Fruit fly (Drosophila melanogaster) whole organism, embryonic: Measurements from ENCODE around the gene CG11980.

Experiments used
- Ada2b ChIP-seq: fragments of 200-800 bp; sonication (Bioruptor generic); IDR thresholded peaks from 2 replicates; pipeline ENCODE4 v1.3.6; 2022; ENCODE audit warnings: missing biosample characterization, missing genetic modification characterization
- CG11723 ChIP-seq: fragments of 200-800 bp; sonication (Bioruptor generic); optimal IDR thresholded peaks from 2 replicates; lab custom pipeline; 2017; ENCODE audit warnings: missing biosample characterization, mild to moderate bottlenecking, missing genetic modification characterization
- CG12744 ChIP-seq: fragments of 200-800 bp; sonication (Bioruptor generic); optimal IDR thresholded peaks from 2 replicates; lab custom pipeline; 2016; ENCODE audit warnings: missing biosample characterization, missing genetic modification characterization
- CG13624 ChIP-seq: fragments of 200-800 bp; sonication (Bioruptor generic); optimal IDR thresholded peaks from 2 replicates; lab custom pipeline; 2016; ENCODE audit warnings: missing biosample characterization, missing genetic modification characterization
- CG14965 ChIP-seq: fragments of 200-800 bp; sonication (Bioruptor generic); optimal IDR thresholded peaks from 2 replicates; lab custom pipeline; 2016; ENCODE audit warnings: missing biosample characterization, missing genetic modification characterization, borderline replicate concordance
- CG17829 ChIP-seq: fragments of 200-800 bp; optimal IDR thresholded peaks from 2 replicates; lab custom pipeline; 2019; ENCODE audit warnings: missing biosample characterization, mild to moderate bottlenecking, missing genetic modification characterization, moderate library complexity
- CG2120 ChIP-seq: fragments of 200-800 bp; sonication (Bioruptor generic); optimal IDR thresholded peaks from 3 replicates; lab custom pipeline; 2016; ENCODE audit warnings: missing biosample characterization, missing genetic modification characterization
- CG3847 ChIP-seq: fragments of 200-800 bp; sonication (Bioruptor generic); IDR thresholded peaks from 2 replicates; pipeline ENCODE4 v1.3.6; 2022; ENCODE audit warnings: missing biosample characterization, missing genetic modification characterization
- CG4360 ChIP-seq: fragments of 200-800 bp; sonication (Bioruptor generic); IDR thresholded peaks from 2 replicates; pipeline ENCODE4 v1.3.6; 2022; ENCODE audit warnings: missing biosample characterization, missing genetic modification characterization
- CG6813 ChIP-seq: fragments of 200-800 bp; sonication (Bioruptor generic); optimal IDR thresholded peaks from 2 replicates; lab custom pipeline; 2017; ENCODE audit warnings: missing biosample characterization, missing genetic modification characterization, mild to moderate bottlenecking, moderate library complexity, missing genetic modification reagents
- CG7556 ChIP-seq: fragments of 200-800 bp; sonication (Bioruptor generic); optimal IDR thresholded peaks from 2 replicates; lab custom pipeline; 2017; ENCODE audit warnings: missing biosample characterization, mild to moderate bottlenecking, missing genetic modification characterization
- CG8359 ChIP-seq: fragments of 200-800 bp; sonication (Bioruptor generic); optimal IDR thresholded peaks from 2 replicates; lab custom pipeline; 2017; ENCODE audit warnings: missing biosample characterization, mild to moderate bottlenecking, missing genetic modification characterization, borderline replicate concordance
- D ChIP-seq, 2 experiments: fragments of 200-800 bp in 1 of 2; fragments of >200 bp in 1 of 2; sonication (Bioruptor generic) in 1 of 2; optimal IDR thresholded peaks; 2 replicates in 1 of 2; 3 replicates in 1 of 2; lab custom pipeline; 2017; ENCODE audit warnings: mild to moderate bottlenecking in 1 of 2, missing biosample characterization in 1 of 2, missing genetic modification characterization in 1 of 2, missing genetic modification reagents in 1 of 2
- D19B ChIP-seq: fragments of 200-800 bp; sonication (Bioruptor generic); optimal IDR thresholded peaks from 2 replicates; lab custom pipeline; 2017; ENCODE audit warnings: missing biosample characterization, mild to moderate bottlenecking, missing genetic modification characterization
- Deaf1 ChIP-seq: fragments of 200-800 bp; optimal IDR thresholded peaks from 3 replicates; lab custom pipeline; 2019; ENCODE audit warnings: missing biosample characterization, mild to moderate bottlenecking, missing genetic modification characterization, moderate library complexity
- Drgx ChIP-seq: fragments of 200-800 bp; sonication (Bioruptor generic); IDR thresholded peaks from 2 replicates; pipeline ENCODE4 v1.3.6; 2022; ENCODE audit warnings: missing biosample characterization, missing genetic modification characterization
- Elba2 ChIP-seq: fragments of 200-800 bp; sonication (Bioruptor generic); optimal IDR thresholded peaks from 3 replicates; lab custom pipeline; 2016; ENCODE audit warnings: missing biosample characterization, missing genetic modification characterization
- Ets65A ChIP-seq: fragments of 200-800 bp; sonication (Bioruptor generic); peaks from one replicate; lab custom pipeline; 2016; ENCODE audit warnings: missing biosample characterization, missing genetic modification characterization
- Fer2 ChIP-seq: fragments of 200-800 bp; sonication (Bioruptor generic); optimal IDR thresholded peaks from 2 replicates; lab custom pipeline; 2018; ENCODE audit warnings: missing biosample characterization, mild to moderate bottlenecking, missing genetic modification characterization, moderate library complexity
- HLH54F ChIP-seq: fragments of 200-800 bp; sonication (Bioruptor generic); optimal IDR thresholded peaks from 3 replicates; lab custom pipeline; 2016; ENCODE audit warnings: missing biosample characterization, missing genetic modification characterization
- HLHmδ ChIP-seq: fragments of 200-800 bp; sonication (Bioruptor generic); optimal IDR thresholded peaks from 2 replicates; lab custom pipeline; 2018; ENCODE audit warnings: missing biosample characterization, mild to moderate bottlenecking, missing genetic modification characterization, moderate library complexity
- HmgZ ChIP-seq: fragments of 200-800 bp; sonication (Bioruptor generic); optimal IDR thresholded peaks from 2 replicates; lab custom pipeline; 2018; ENCODE audit warnings: missing biosample characterization, mild to moderate bottlenecking, missing genetic modification characterization
- MBD-R2 ChIP-seq: fragments of 200-800 bp; sonication (Bioruptor generic); IDR thresholded peaks from 2 replicates; pipeline ENCODE4 v1.3.6; 2022; ENCODE audit warnings: missing biosample characterization, missing genetic modification characterization
- Med ChIP-seq: fragments of 200-800 bp; sonication (Bioruptor generic); peaks from one replicate; lab custom pipeline; 2016; ENCODE audit warnings: missing biosample characterization, missing genetic modification characterization, mild to moderate bottlenecking, inconsistent platforms, moderate library complexity
- Oli ChIP-seq: fragments of 200-800 bp; sonication (Bioruptor generic); optimal IDR thresholded peaks from 2 replicates; lab custom pipeline; 2018; ENCODE audit warnings: missing biosample characterization, mild to moderate bottlenecking, missing genetic modification characterization, moderate library complexity
- Stat92E ChIP-seq, 3 experiments: fragments of >200 bp in 2 of 3; fragments of 200-800 bp in 1 of 3; sonication (Bioruptor generic) in 1 of 3; optimal IDR thresholded peaks; 2 replicates each; lab custom pipeline; 2017 to 2019; ENCODE audit warnings: missing biosample characterization in 3 of 3, missing genetic modification characterization in 3 of 3, mild to moderate bottlenecking in 1 of 3, moderate library complexity in 1 of 3
- TFAM ChIP-seq: fragments of 200-800 bp; sonication (Bioruptor generic); optimal IDR thresholded peaks from 2 replicates; lab custom pipeline; 2017; ENCODE audit warnings: missing biosample characterization, missing genetic modification characterization, inconsistent platforms
- YL-1 ChIP-seq: fragments of 200-800 bp; sonication (Bioruptor generic); optimal IDR thresholded peaks from 3 replicates; lab custom pipeline; 2017; ENCODE audit warnings: missing biosample characterization, mild to moderate bottlenecking, missing genetic modification characterization
- ato ChIP-seq: fragments of 200-800 bp; sonication (Bioruptor generic); IDR thresholded peaks from 2 replicates; pipeline ENCODE4 v1.3.6; 2022; ENCODE audit warnings: missing biosample characterization, missing genetic modification characterization; ENCODE audit not compliant: partially characterized antibody
- cato ChIP-seq: fragments of 200-800 bp; sonication (Bioruptor generic); optimal IDR thresholded peaks from 2 replicates; lab custom pipeline; 2016; ENCODE audit warnings: missing biosample characterization, missing genetic modification characterization, borderline replicate concordance
- ewg ChIP-seq: fragments of 200-800 bp; sonication (Bioruptor generic); optimal IDR thresholded peaks from 3 replicates; lab custom pipeline; 2017; ENCODE audit warnings: mild to moderate bottlenecking, missing biosample characterization, missing genetic modification reagents, missing genetic modification characterization
- exex ChIP-seq: fragments of 200-800 bp; sonication (Bioruptor generic); optimal IDR thresholded peaks from 4 replicates; lab custom pipeline; 2018; ENCODE audit warnings: missing biosample characterization, mild to moderate bottlenecking, missing genetic modification characterization, moderate library complexity
- gsb ChIP-seq: fragments of 200-800 bp; sonication (Bioruptor generic); IDR thresholded peaks from 2 replicates; pipeline ENCODE4 v1.3.6; 2022; ENCODE audit warnings: missing biosample characterization, missing genetic modification characterization
- mam ChIP-seq: fragments of 200-800 bp; sonication (Bioruptor generic); optimal IDR thresholded peaks from 3 replicates; lab custom pipeline; 2016; ENCODE audit warnings: missing biosample characterization, missing genetic modification characterization
- nom ChIP-seq: fragments of 200-800 bp; sonication (Bioruptor generic); optimal IDR thresholded peaks from 2 replicates; lab custom pipeline; 2017; ENCODE audit warnings: missing biosample characterization, missing genetic modification characterization, mild to moderate bottlenecking, moderate library complexity, missing genetic modification reagents
- pnt ChIP-seq: fragments of 200-800 bp; sonication (Bioruptor generic); optimal IDR thresholded peaks from 3 replicates; lab custom pipeline; 2016; ENCODE audit warnings: missing biosample characterization, missing genetic modification characterization
- pzg ChIP-seq: fragments of 200-800 bp; sonication (Bioruptor generic); optimal IDR thresholded peaks from 3 replicates; lab custom pipeline; 2018; ENCODE audit warnings: missing biosample characterization, mild to moderate bottlenecking, missing genetic modification characterization, moderate library complexity
- sc ChIP-seq, 3 experiments: fragments of >200 bp in 2 of 3; fragments of 200-800 bp in 1 of 3; sonication (Bioruptor generic) in 1 of 3; optimal IDR thresholded peaks; 2 replicates in 2 of 3; 3 replicates in 1 of 3; lab custom pipeline; 2017; ENCODE audit warnings: mild to moderate bottlenecking in 1 of 3, missing biosample characterization in 1 of 3, missing genetic modification characterization in 1 of 3, missing genetic modification reagents in 1 of 3
- sob ChIP-seq: fragments of 200-800 bp; sonication (Bioruptor generic); IDR thresholded peaks from 2 replicates; pipeline ENCODE4 v1.3.6; 2022; ENCODE audit warnings: missing biosample characterization, missing genetic modification characterization
- ssp ChIP-seq: fragments of 200-800 bp; sonication (Bioruptor generic); IDR thresholded peaks from 2 replicates; pipeline ENCODE4 v1.3.6; 2022; ENCODE audit warnings: missing biosample characterization, missing genetic modification characterization
- toy ChIP-seq: fragments of 200-800 bp; sonication (Bioruptor generic); IDR thresholded peaks from 2 replicates; pipeline ENCODE4 v1.3.6; 2022; ENCODE audit warnings: missing biosample characterization, missing genetic modification characterization
- vfl ChIP-seq: fragments of 200-800 bp; sonication (Bioruptor generic); optimal IDR thresholded peaks from 2 replicates; lab custom pipeline; 2016; ENCODE audit warnings: missing biosample characterization, missing genetic modification characterization
- vvl ChIP-seq: fragments of 200-800 bp; sonication (Bioruptor generic); IDR thresholded peaks from 2 replicates; pipeline ENCODE4 v1.3.6; 2022; ENCODE audit warnings: missing biosample characterization, missing genetic modification characterization
- wdn ChIP-seq: fragments of 200-800 bp; sonication (Bioruptor generic); IDR thresholded peaks from 2 replicates; pipeline ENCODE4 v1.3.6; 2022; ENCODE audit warnings: missing biosample characterization, missing genetic modification characterization
- yki ChIP-seq: fragments of >200 bp; optimal IDR thresholded peaks from 3 replicates; lab custom pipeline; 2018

The CG11980 gene

dm6 chr3R:9008202-9008601 is 4.4 kb downstream of the CG11980 start, which contains the start of gene CG11983 (continued):
- TF ChIP-seq Elba2 (peak; percentile 22), Fer2 (tag; lab: Kevin White, UChicago) (no peak), CG17829 (tag; lab: Kevin White, UChicago) (no peak), D19B (no peak), wdn (GFP tag; lab: Robert Waterston, UW) (no peak), nom (GFP tag; lab: Kevin White, UChicago) (peak; percentile 44), YL-1 (peak; percentile 8), ato (GFP tag; lab: Robert Waterston, UW) (no peak), CG11723 (GFP tag; lab: Kevin White, UChicago) (no peak), Stat92E (GFP tag; optimal IDR thresholded peaks at IDR 0.05; lab: Kevin White, UChicago) (peak in 1 of 3 experiments; percentile 79), MBD-R2 (GFP tag; lab: Robert Waterston, UW) (peak; percentile 61), pzg (GFP tag; lab: Kevin White, UChicago) (peak; percentile 83), CG3847 (GFP tag; lab: Robert Waterston, UW) (peak; percentile 42; the same call in 1 of the 2 replicates), vfl (GFP tag; lab: Kevin White, UChicago) (no peak), D (optimal IDR thresholded peaks at IDR 0.05; lab: Kevin White, UChicago) (no peak), D (GFP tag; optimal IDR thresholded peaks at IDR 0.05; lab: Kevin White, UChicago) (no peak), TFAM (no peak), CG14965 (GFP tag; lab: Kevin White, UChicago) (no peak), vvl (GFP tag; lab: Robert Waterston, UW) (no peak), CG2120 (GFP tag; lab: Kevin White, UChicago) (peak; percentile 15), yki (lab: Kevin White, UChicago) (no peak), cato (no peak), sc (optimal IDR thresholded peaks at IDR 0.05; lab: Kevin White, UChicago) (no peak), sc (GFP tag; optimal IDR thresholded peaks at IDR 0.05; lab: Kevin White, UChicago) (no peak), exex (tag; lab: Kevin White, UChicago) (no peak), Deaf1 (tag; lab: Kevin White, UChicago) (no peak)

dm6 chr3R:9010695-9011094 is 6.9 kb downstream of the CG11980 start:
- TF ChIP-seq Drgx (GFP tag; lab: Robert Waterston, UW) (peak; percentile 39; the same call in 1 of the 2 replicates), HmgZ (tag; lab: Kevin White, UChicago) (no peak)

- TF ChIP-seq toy (GFP tag; lab: Robert Waterston, UW), result no peak
- peak; percentile 17; the same call in 1 of the 2 replicates for TF ChIP-seq Drgx (GFP tag; lab: Robert Waterston, UW)
- peak; percentile 7 for TF ChIP-seq Med
Observed at dm6 chr3R:9011708-9012107, 7.9 kb downstream of the CG11980 start.

dm6 chr3R:9013765-9014380 is 10.1 kb downstream of the CG11980 start:
- TF ChIP-seq ssp (GFP tag; lab: Robert Waterston, UW) (no peak), CG12744 (GFP tag; lab: Kevin White, UChicago) (peak; percentile 27), pnt (GFP tag; lab: Kevin White, UChicago) (peak; percentile 45), CG7556 (GFP tag; lab: Kevin White, UChicago) (peak; percentile 66), CG17829 (tag; lab: Kevin White, UChicago) (peak; percentile 30), Oli (no peak), HLH54F (GFP tag; lab: Kevin White, UChicago) (peak; percentile 42), CG13624 (GFP tag; lab: Kevin White, UChicago) (peak; percentile 80), CG6813 (no peak), mam (GFP tag; lab: Kevin White, UChicago) (peak; percentile 61), CG8359 (GFP tag; lab: Kevin White, UChicago) (no peak), HLHmδ (GFP tag; lab: Kevin White, UChicago) (no peak), gsb (no peak), CG4360 (GFP tag; lab: Robert Waterston, UW) (no peak), ewg (GFP tag; lab: Kevin White, UChicago) (peak; percentile 45), sob (GFP tag; lab: Robert Waterston, UW) (peak; percentile 31; the same call in 1 of the 2 replicates), Ada2b (GFP tag; lab: Robert Waterston, UW) (0 out of 2 replicates have a peak, but pooled peaks have one; percentile 31), Ets65A (peak; percentile 78)
